Fruit fly (Drosophila melanogaster) whole organism, prepupa: ENCODE measurements around the gene cdm.

Source experiments
- CG10631 ChIP-seq: fragments of 200-800 bp; sonication (Bioruptor generic); optimal IDR thresholded peaks from 2 replicates; lab custom pipeline; 2016; ENCODE audit warnings: missing biosample characterization, missing genetic modification characterization
- CG11902 ChIP-seq: fragments of 200-800 bp; sonication (Bioruptor generic); optimal IDR thresholded peaks from 3 replicates; lab custom pipeline; 2016; ENCODE audit warnings: missing biosample characterization, missing genetic modification characterization
- CG16779 ChIP-seq: fragments of 200-800 bp; sonication (Bioruptor generic); optimal IDR thresholded peaks from 3 replicates; lab custom pipeline; 2017; ENCODE audit warnings: missing biosample characterization, mild to moderate bottlenecking, missing genetic modification characterization
- CG3919 ChIP-seq: fragments of 200-800 bp; sonication (Bioruptor generic); optimal IDR thresholded peaks from 3 replicates; lab custom pipeline; 2016; ENCODE audit warnings: missing biosample characterization, missing genetic modification characterization
- CG4318 ChIP-seq: fragments of 200-800 bp; sonication (Bioruptor generic); optimal IDR thresholded peaks from 3 replicates; lab custom pipeline; 2017; ENCODE audit warnings: missing biosample characterization, mild to moderate bottlenecking, missing genetic modification characterization
- CG6792 ChIP-seq: fragments of 200-800 bp; sonication (Bioruptor generic); optimal IDR thresholded peaks from 3 replicates; lab custom pipeline; 2016; ENCODE audit warnings: missing biosample characterization, missing genetic modification characterization
- CG6854 ChIP-seq: fragments of 200-800 bp; sonication (Bioruptor generic); optimal IDR thresholded peaks from 2 replicates; lab custom pipeline; 2017; ENCODE audit warnings: missing biosample characterization, mild to moderate bottlenecking, missing genetic modification characterization
- Lpt ChIP-seq: fragments of 200-800 bp; sonication (Bioruptor generic); optimal IDR thresholded peaks from 3 replicates; lab custom pipeline; 2016; ENCODE audit warnings: missing biosample characterization, missing genetic modification characterization
- Sox102F ChIP-seq: fragments of 200-800 bp; sonication (Bioruptor generic); optimal IDR thresholded peaks from 2 replicates; lab custom pipeline; 2016; ENCODE audit warnings: missing biosample characterization, mild to moderate bottlenecking, missing genetic modification characterization
- Sox14 ChIP-seq: fragments of 200-800 bp; sonication (Bioruptor generic); optimal IDR thresholded peaks from 3 replicates; lab custom pipeline; 2016; ENCODE audit warnings: missing biosample characterization, missing genetic modification characterization
- esn ChIP-seq: fragments of 200-800 bp; sonication (Bioruptor generic); optimal IDR thresholded peaks from 2 replicates; lab custom pipeline; 2016; ENCODE audit warnings: missing biosample characterization, mild to moderate bottlenecking, missing genetic modification characterization, moderate library complexity
- fkh ChIP-seq: fragments of 200-800 bp; sonication (Bioruptor generic); optimal IDR thresholded peaks from 3 replicates; lab custom pipeline; 2017; ENCODE audit warnings: missing biosample characterization, mild to moderate bottlenecking, missing genetic modification characterization, moderate library complexity

dm6 chr3R:18167416-18168237 lies 15.7 kb downstream of the cdm start, which contains the start of gene wrd:
- peak; percentile 16 for TF ChIP-seq CG3919 (GFP tag; lab: Kevin White, UChicago)
- no peak for TF ChIP-seq Sox102F
- no peak for TF ChIP-seq CG11902
- no peak for TF ChIP-seq CG16779 (tag; lab: Kevin White, UChicago)
- no peak for TF ChIP-seq CG6792 (GFP tag; lab: Kevin White, UChicago)
- peak; percentile 17 for TF ChIP-seq CG4318 (GFP tag; lab: Kevin White, UChicago)
- TF ChIP-seq CG6854 (GFP tag; lab: Kevin White, UChicago), result no peak
- TF ChIP-seq fkh (GFP tag; lab: Kevin White, UChicago), result peak; percentile 71
- TF ChIP-seq esn (GFP tag; lab: Kevin White, UChicago), result no peak
- no peak for TF ChIP-seq Sox14 (GFP tag; lab: Kevin White, UChicago)
- peak; percentile 54 for TF ChIP-seq CG10631 (GFP tag; lab: Kevin White, UChicago)
- no peak for TF ChIP-seq Lpt (GFP tag; lab: Kevin White, UChicago)
